Worm (Caenorhabditis elegans): ENCODE measurements around the gene rsd-2.

DNA sequence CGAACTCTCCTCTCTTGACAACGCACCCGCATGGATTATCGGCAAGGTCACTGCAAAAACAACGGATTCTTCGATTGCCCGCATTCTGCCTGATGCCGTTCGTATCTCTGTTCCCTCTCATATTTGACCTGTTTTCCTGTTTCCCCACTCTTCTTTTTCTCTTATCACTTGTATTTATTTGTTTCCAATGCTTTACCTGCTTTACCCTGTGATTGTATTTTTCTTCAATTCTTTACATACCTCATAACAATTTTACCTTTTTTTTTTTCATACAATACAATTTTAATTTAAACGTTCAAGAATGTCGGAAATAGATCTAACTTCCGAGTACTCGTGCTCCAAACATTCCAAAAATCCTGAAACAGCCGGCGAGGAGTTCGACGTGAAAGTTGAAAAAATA lies 31.1 kb downstream of the rsd-2 start, which contains the start of gene afmd-2:
- TF ChIP-seq bed-1 (GFP tag; IDR thresholded peaks at IDR 0.05) (no peak), lin-26 (GFP tag; IDR thresholded peaks at IDR 0.05) (no peak), unc-130 (GFP tag; optimal IDR thresholded peaks at IDR 0.05) (no peak), die-1 (tag; optimal IDR thresholded peaks at IDR 0.05) (no peak), B0019.2 (GFP tag; conservative IDR thresholded peaks at IDR 0.05) (no peak), snpc-3.4 (tag; optimal IDR thresholded peaks at IDR 0.05) (no peak), nfya-2 (GFP tag; IDR thresholded peaks at IDR 0.05) (no peak), ceh-27 (GFP tag; optimal IDR thresholded peaks at IDR 0.05) (no peak), tbx-9 (tag; optimal IDR thresholded peaks at IDR 0.05; ENCODE audit: borderline replicate concordance) (no peak), let-607 (tag; optimal IDR thresholded peaks at IDR 0.05) (no peak), egrh-3 (GFP tag; IDR thresholded peaks at IDR 0.05) (no peak), ceh-40 (GFP tag; IDR thresholded peaks at IDR 0.05) (no peak)
